Worm (Caenorhabditis elegans): ENCODE data around the gene F34D10.9.

DNA sequence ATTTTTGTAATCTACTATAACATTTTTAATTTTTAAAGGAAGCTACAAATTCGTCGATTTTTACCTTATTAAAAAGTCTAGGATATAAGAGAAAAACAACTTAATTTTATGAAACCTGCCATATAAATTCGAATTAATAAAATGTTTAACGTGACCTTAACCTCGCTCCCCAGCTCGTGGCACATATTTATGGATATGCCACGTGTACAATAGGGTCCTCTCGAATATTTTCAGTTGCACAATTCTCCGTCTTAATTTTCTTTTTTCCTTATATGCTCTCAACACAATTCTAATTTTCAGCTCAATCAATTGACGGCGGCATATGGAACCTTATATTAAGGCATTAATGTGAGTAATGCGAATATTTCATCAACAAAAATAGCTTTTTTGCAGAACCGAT is 6.9 kb upstream of the F34D10.9 start, which contains the start of gene F34D10.4:
- TF ChIP-seq unc-62 (GFP tag; optimal IDR thresholded peaks at IDR 0.05) (no peak), pqm-1 (tag; optimal IDR thresholded peaks at IDR 0.05) (no peak), fkh-10 (GFP tag; optimal IDR thresholded peaks at IDR 0.05) (no peak), fos-1 (tag; optimal IDR thresholded peaks at IDR 0.05) (no peak)
